Worm (Caenorhabditis elegans) whole organism, young adult: ENCODE measurements around the gene ugt-32.

ENCODE experiments used
- B0035.1 ChIP-seq: sonication (generic microtip); optimal IDR thresholded peaks from 2 replicates; lab custom pipeline; 2016; ENCODE audit warnings: missing genetic modification characterization, mild to moderate bottlenecking, missing compliant biosample characterization, missing genotype, missing genetic modification reagents
- B0261.1 ChIP-seq: sonication (generic microtip); optimal IDR thresholded peaks from 2 replicates; lab custom pipeline; 2016; ENCODE audit warnings: mild to moderate bottlenecking, missing genetic modification characterization, moderate library complexity, missing compliant biosample characterization
- B0336.3 ChIP-seq: fragments of 200-800 bp; sonication (Bioruptor generic); IDR thresholded peaks from 2 replicates; pipeline ENCODE4 v1.3.6; 2022; ENCODE audit warnings: missing genetic modification characterization, missing compliant biosample characterization
- C06A6.2 ChIP-seq: fragments of 200-800 bp; sonication (Bioruptor generic); conservative IDR thresholded peaks from 2 replicates; pipeline ENCODE4 v1.3.6; 2022; ENCODE audit warnings: missing genetic modification characterization, missing compliant biosample characterization
- D2030.7 ChIP-seq: fragments of 200-800 bp; sonication (Bioruptor generic); IDR thresholded peaks from 2 replicates; pipeline ENCODE4 v1.3.6; 2022; ENCODE audit warnings: missing genetic modification reagents, missing genetic modification characterization, missing compliant biosample characterization
- F22D6.2 ChIP-seq: sonication (generic microtip); optimal IDR thresholded peaks from 2 replicates; lab custom pipeline; 2016; ENCODE audit warnings: mild to moderate bottlenecking, missing genetic modification characterization, missing compliant biosample characterization
- F57A8.1 ChIP-seq: fragments of 200-800 bp; sonication (Bioruptor generic); optimal IDR thresholded peaks from 2 replicates; lab custom pipeline; 2018; ENCODE audit warnings: mild to moderate bottlenecking, missing genetic modification characterization, moderate library complexity, missing compliant biosample characterization
- T07F8.4 ChIP-seq: sonication (generic microtip); optimal IDR thresholded peaks from 2 replicates; lab custom pipeline; 2016; ENCODE audit warnings: mild to moderate bottlenecking, missing genetic modification characterization, moderate library complexity, missing compliant biosample characterization
- T26A5.8 ChIP-seq: sonication (generic microtip); optimal IDR thresholded peaks from 2 replicates; lab custom pipeline; 2016; ENCODE audit warnings: missing genetic modification characterization, missing compliant biosample characterization
- ZK185.1 ChIP-seq: sonication (generic microtip); optimal IDR thresholded peaks from 2 replicates; lab custom pipeline; 2016; ENCODE audit warnings: mild to moderate bottlenecking, missing genetic modification characterization, missing compliant biosample characterization; ENCODE audit not compliant: poor library complexity, severe bottlenecking
- aptf-3 ChIP-seq: fragments of 200-800 bp; sonication (Bioruptor generic); IDR thresholded peaks from 2 replicates; pipeline ENCODE4 v1.3.6; 2022; ENCODE audit warnings: missing genetic modification characterization, missing compliant biosample characterization
- atf-7 ChIP-seq: sonication (generic microtip); optimal IDR thresholded peaks from 2 replicates; lab custom pipeline; 2017; ENCODE audit warnings: mild to moderate bottlenecking, missing genetic modification characterization, missing compliant biosample characterization
- attf-5 ChIP-seq: fragments of 200-800 bp; sonication (Bioruptor generic); optimal IDR thresholded peaks from 2 replicates; lab custom pipeline; 2018; ENCODE audit warnings: mild to moderate bottlenecking, missing genetic modification characterization, missing compliant biosample characterization
- bed-2 ChIP-seq: fragments of 200-800 bp; sonication (Bioruptor generic); IDR thresholded peaks from 2 replicates; pipeline ENCODE4 v1.3.6; 2022; ENCODE audit warnings: missing genetic modification reagents, missing genetic modification characterization, missing compliant biosample characterization
- cebp-1 ChIP-seq, 2 experiments: fragments of 200-800 bp in 1 of 2; sonication (Bioruptor generic) in 1 of 2; sonication (generic microtip) in 1 of 2; IDR thresholded peaks in 1 of 2; optimal IDR thresholded peaks in 1 of 2; 2 replicates each; pipeline versions ENCODE4 v1.3.6 to Lab custom; 2017 to 2022; ENCODE audit warnings: missing compliant biosample characterization in 2 of 2, missing genetic modification characterization in 2 of 2, mild to moderate bottlenecking in 1 of 2, missing genetic modification reagents in 1 of 2, moderate library complexity in 1 of 2
- ceh-40 ChIP-seq: fragments of 200-800 bp; sonication (Bioruptor generic); IDR thresholded peaks from 2 replicates; pipeline ENCODE4 v1.3.6; 2022; ENCODE audit warnings: missing genetic modification characterization, missing compliant biosample characterization
- dox-1 ChIP-seq: fragments of 200-800 bp; sonication (Bioruptor generic); IDR thresholded peaks from 2 replicates; pipeline ENCODE4 v1.3.6; 2022; ENCODE audit warnings: missing genetic modification reagents, missing genetic modification characterization, missing compliant biosample characterization
- egl-44 ChIP-seq: fragments of 200-800 bp; sonication (Bioruptor generic); IDR thresholded peaks from 2 replicates; pipeline ENCODE4 v1.3.6; 2022; ENCODE audit warnings: missing genetic modification reagents, missing genetic modification characterization, missing compliant biosample characterization
- hmg-20 ChIP-seq: fragments of 200-800 bp; sonication (Bioruptor generic); IDR thresholded peaks from 2 replicates; pipeline ENCODE4 v1.3.6; 2022; ENCODE audit warnings: missing genetic modification reagents, missing genetic modification characterization, missing compliant biosample characterization
- lag-1 ChIP-seq: fragments of 200-800 bp; sonication (Bioruptor generic); IDR thresholded peaks from 2 replicates; pipeline ENCODE4 v1.3.6; 2022; ENCODE audit warnings: missing genetic modification reagents, missing genetic modification characterization, missing compliant biosample characterization
- let-607 ChIP-seq, 2 experiments: fragments of 200-800 bp in 1 of 2; sonication (Bioruptor generic) in 1 of 2; sonication (generic microtip) in 1 of 2; optimal IDR thresholded peaks; 2 replicates each; lab custom pipeline; 2016 to 2018; ENCODE audit warnings: mild to moderate bottlenecking in 2 of 2, missing compliant biosample characterization in 2 of 2, missing genetic modification characterization in 2 of 2, moderate library complexity in 2 of 2, missing genotype in 1 of 2
- lin-26 ChIP-seq: fragments of 200-800 bp; sonication (Bioruptor generic); IDR thresholded peaks from 2 replicates; pipeline ENCODE4 v1.3.6; 2022; ENCODE audit warnings: missing genetic modification reagents, missing genetic modification characterization, missing compliant biosample characterization
- lsl-1 ChIP-seq: fragments of 200-800 bp; sonication (Bioruptor generic); optimal IDR thresholded peaks from 2 replicates; lab custom pipeline; 2018; ENCODE audit warnings: mild to moderate bottlenecking, missing genetic modification characterization, moderate library complexity, missing compliant biosample characterization
- mcd-1 ChIP-seq: fragments of 200-800 bp; sonication (Bioruptor generic); IDR thresholded peaks from 2 replicates; pipeline ENCODE4 v1.3.6; 2022; ENCODE audit warnings: missing genetic modification reagents, missing genetic modification characterization, missing compliant biosample characterization
- nhr-120 ChIP-seq: fragments of 200-800 bp; sonication (Bioruptor generic); IDR thresholded peaks from 2 replicates; pipeline ENCODE4 v1.3.6; 2022; ENCODE audit warnings: missing genetic modification characterization, missing compliant biosample characterization
- nhr-179 ChIP-seq: sonication (generic microtip); optimal IDR thresholded peaks from 2 replicates; lab custom pipeline; 2016; ENCODE audit warnings: mild to moderate bottlenecking, missing genetic modification characterization, missing compliant biosample characterization
- nhr-27 ChIP-seq: fragments of 200-800 bp; sonication (Bioruptor generic); optimal IDR thresholded peaks from 2 replicates; lab custom pipeline; 2018; ENCODE audit warnings: mild to moderate bottlenecking, missing genetic modification characterization, moderate library complexity, missing compliant biosample characterization
- nhr-80 ChIP-seq: sonication (generic microtip); optimal IDR thresholded peaks from 2 replicates; lab custom pipeline; 2016; ENCODE audit warnings: missing genetic modification characterization, missing compliant biosample characterization
- pha-4 ChIP-seq: fragments of 150-350 bp; sonication (generic microtip); optimal IDR thresholded peaks from 2 replicates; lab custom pipeline; 2014; ENCODE audit warnings: missing biosample characterization, missing genetic modification reagents, missing genetic modification characterization
- rpc-1 ChIP-seq, 2 experiments: fragments of 150-350 bp in 1 of 2; sonication (generic microtip) in 1 of 2; optimal IDR thresholded peaks; 2 replicates each; lab custom pipeline; 2014 to 2018; ENCODE audit warnings: missing biosample characterization in 1 of 2, missing genetic modification characterization in 1 of 2, missing genetic modification reagents in 1 of 2, missing genotype in 1 of 2
- sea-2 ChIP-seq: fragments of 200-800 bp; sonication (Bioruptor generic); IDR thresholded peaks from 2 replicates; pipeline ENCODE4 v1.3.6; 2022; ENCODE audit warnings: missing genetic modification characterization, missing compliant biosample characterization
- snpc-4 ChIP-seq, 5 experiments: fragments of 150-350 bp in 1 of 5; sonication (generic microtip) in 4 of 5; optimal IDR thresholded peaks; 2 replicates each; lab custom pipeline; 2014 to 2018; ENCODE audit warnings: missing genetic modification characterization in 5 of 5, missing biosample characterization in 3 of 5, antibody characterized with exemption in 2 of 5, mild to moderate bottlenecking in 2 of 5, missing compliant biosample characterization in 2 of 5, missing genotype in 2 of 5, moderate library complexity in 2 of 5, missing genetic modification reagents in 1 of 5
- somi-1 ChIP-seq: fragments of 200-800 bp; sonication (Bioruptor generic); optimal IDR thresholded peaks from 2 replicates; lab custom pipeline; 2018; ENCODE audit warnings: mild to moderate bottlenecking, missing genetic modification characterization, missing compliant biosample characterization
- sptf-2 ChIP-seq: fragments of 200-800 bp; sonication (Bioruptor generic); optimal IDR thresholded peaks from 2 replicates; lab custom pipeline; 2018; ENCODE audit warnings: mild to moderate bottlenecking, missing genetic modification characterization, missing compliant biosample characterization
- tbx-9 ChIP-seq: sonication (generic microtip); optimal IDR thresholded peaks from 2 replicates; lab custom pipeline; 2016; ENCODE audit warnings: borderline replicate concordance, missing genetic modification characterization, inconsistent platforms, missing compliant biosample characterization
- tlf-1 ChIP-seq: fragments of 200-800 bp; sonication (Bioruptor generic); optimal IDR thresholded peaks from 2 replicates; lab custom pipeline; 2018; ENCODE audit warnings: mild to moderate bottlenecking, missing genetic modification characterization, missing compliant biosample characterization
- unc-130 ChIP-seq: sonication (generic microtip); optimal IDR thresholded peaks from 2 replicates; lab custom pipeline; 2016; ENCODE audit warnings: missing genetic modification reagents, missing genetic modification characterization, missing compliant biosample characterization
- ztf-18 ChIP-seq: sonication (generic microtip); optimal IDR thresholded peaks from 2 replicates; lab custom pipeline; 2016; ENCODE audit warnings: missing genotype, mild to moderate bottlenecking, missing genetic modification characterization, missing compliant biosample characterization
- ztf-22 ChIP-seq: fragments of 200-800 bp; sonication (Bioruptor generic); optimal IDR thresholded peaks from 2 replicates; lab custom pipeline; 2018; ENCODE audit warnings: mild to moderate bottlenecking, missing genetic modification characterization, moderate library complexity, missing compliant biosample characterization
- ztf-25 ChIP-seq: fragments of 200-800 bp; sonication (Bioruptor generic); IDR thresholded peaks from 2 replicates; pipeline ENCODE4 v1.3.6; 2022; ENCODE audit warnings: missing genetic modification reagents, missing genetic modification characterization, missing compliant biosample characterization
- ztf-28 ChIP-seq: fragments of 200-800 bp; sonication (Bioruptor generic); IDR thresholded peaks from 2 replicates; pipeline ENCODE4 v1.3.6; 2022; ENCODE audit warnings: missing genetic modification reagents, missing genetic modification characterization, missing compliant biosample characterization
- ztf-3 ChIP-seq: fragments of 200-800 bp; sonication (Bioruptor generic); optimal IDR thresholded peaks from 2 replicates; lab custom pipeline; 2018; ENCODE audit warnings: mild to moderate bottlenecking, missing genetic modification characterization, missing compliant biosample characterization

ugt-32 gene

DNA sequence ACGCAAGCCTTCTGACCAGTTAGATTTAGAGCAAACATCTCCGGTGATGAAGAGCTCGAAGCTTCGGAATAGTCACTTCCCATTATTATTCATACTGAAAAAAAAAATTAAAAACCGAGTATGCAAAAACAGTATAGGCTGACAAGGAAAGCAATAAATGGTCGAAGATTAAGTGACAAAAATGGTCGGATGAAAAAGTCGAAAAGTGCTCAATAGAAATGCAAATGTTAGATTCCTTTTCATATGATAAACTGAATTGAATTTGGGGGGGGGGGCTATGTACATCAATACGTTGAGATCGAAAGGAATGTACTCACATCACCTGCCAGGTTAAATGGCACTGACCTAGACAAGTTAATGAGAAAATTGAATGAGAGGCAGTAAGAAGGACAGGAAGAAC is 19.0 kb upstream of the ugt-32 start, which contains the start of gene nhr-187:
nhr-187 (minus strand) TSS at position 101 of the 400 bp plus-strand sequence.
- TF ChIP-seq ztf-25 (GFP tag; lab: Robert Waterston, UW) (no peak), tbx-9 (tag; lab: Kevin White, UChicago) (no peak), rpc-1 (optimal IDR thresholded peaks at IDR 0.05; lab: Kevin White, UChicago) (no peak), rpc-1 (tag; optimal IDR thresholded peaks at IDR 0.05; lab: Kevin White, UChicago) (no peak), unc-130 (GFP tag; lab: Kevin White, UChicago) (no peak), F57A8.1 (GFP tag; lab: Kevin White, UChicago) (no peak), ceh-40 (GFP tag; lab: Robert Waterston, UW) (no peak), ztf-18 (no peak), cebp-1 (GFP tag; IDR thresholded peaks at IDR 0.05; lab: Robert Waterston, UW) (no peak), cebp-1 (tag; optimal IDR thresholded peaks at IDR 0.05; lab: Kevin White, UChicago) (no peak), somi-1 (GFP tag; lab: Kevin White, UChicago) (no peak), snpc-4 (GFP tag; optimal IDR thresholded peaks at IDR 0.05; lab: Kevin White, UChicago) (no peak), snpc-4 (tag; optimal IDR thresholded peaks at IDR 0.05; lab: Kevin White, UChicago) (no peak), lsl-1 (GFP tag; lab: Kevin White, UChicago) (no peak), sptf-2 (no peak), ZK185.1 (no peak), lin-26 (GFP tag; lab: Robert Waterston, UW) (no peak)

DNA sequence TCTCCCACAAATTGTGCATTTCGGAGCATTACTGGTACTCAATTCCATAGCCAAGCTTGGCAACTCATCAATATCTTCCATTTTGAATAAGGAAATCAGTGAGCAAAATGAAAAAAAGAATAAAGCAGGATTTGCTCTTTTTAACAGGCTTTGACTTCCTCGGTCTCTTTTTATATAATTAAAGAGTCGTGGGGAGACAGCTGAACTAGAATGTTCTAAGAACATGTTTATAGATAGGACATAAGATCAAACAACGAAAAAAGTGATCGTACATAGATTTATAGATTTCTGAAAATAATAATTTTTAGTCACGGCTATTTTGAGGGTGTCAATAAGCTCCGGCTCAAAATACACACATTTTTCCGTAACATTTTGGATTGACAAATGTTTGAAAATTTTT is 16.3 kb upstream of the ugt-32 start, which contains the start of gene nhr-189:
nhr-189 (minus strand) TSS at position 121 of the 400 bp plus-strand sequence.
- TF ChIP-seq pha-4 (tag; lab: Kevin White, UChicago): no peak
- no peak for TF ChIP-seq nhr-27
- TF ChIP-seq B0336.3 (GFP tag; lab: Robert Waterston, UW): no peak
- no peak for TF ChIP-seq ztf-28 (GFP tag; lab: Robert Waterston, UW)
- TF ChIP-seq ztf-22 (GFP tag; lab: Kevin White, UChicago): no peak
- no peak for TF ChIP-seq atf-7 (tag; lab: Kevin White, UChicago)
- no peak for TF ChIP-seq sea-2 (GFP tag; lab: Robert Waterston, UW)
- no peak for TF ChIP-seq dox-1 (GFP tag; lab: Robert Waterston, UW)
- TF ChIP-seq T26A5.8 (tag; lab: Kevin White, UChicago): no peak
- no peak for TF ChIP-seq let-607 (tag; optimal IDR thresholded peaks at IDR 0.05; lab: Kevin White, UChicago)
- TF ChIP-seq hmg-20 (GFP tag; lab: Robert Waterston, UW): no peak
- no peak for TF ChIP-seq nhr-80 (tag; lab: Kevin White, UChicago)
- no peak for TF ChIP-seq egl-44 (GFP tag; lab: Robert Waterston, UW)
- no peak for TF ChIP-seq tlf-1 (GFP tag; lab: Kevin White, UChicago)
- no peak for TF ChIP-seq T07F8.4 (tag; lab: Kevin White, UChicago)

DNA sequence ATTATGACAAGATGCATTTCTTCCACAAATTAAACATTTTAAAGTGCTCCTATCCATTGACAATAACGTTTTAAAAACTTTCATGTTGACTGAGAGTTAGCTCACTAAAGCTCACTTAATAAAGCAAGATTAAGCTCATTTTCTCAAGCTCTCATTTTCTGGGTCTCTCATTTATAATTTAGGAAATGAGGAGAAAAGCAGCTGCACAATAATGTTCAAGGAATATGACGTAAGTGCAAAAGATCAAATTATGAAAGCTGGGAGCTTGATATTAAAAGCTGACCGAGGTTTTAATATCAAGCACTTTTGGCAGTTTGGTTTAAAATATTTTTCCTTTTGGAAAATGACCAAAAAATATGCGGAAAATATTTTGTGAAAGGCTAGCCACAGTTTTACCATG is 14.0 kb upstream of the ugt-32 start, which contains the start of gene nhr-188:
nhr-188 (minus strand) TSS at position 84 of the 400 bp plus-strand sequence.
- TF ChIP-seq dox-1 (GFP tag; lab: Robert Waterston, UW) (no peak), aptf-3 (GFP tag; lab: Robert Waterston, UW) (no peak), C06A6.2 (GFP tag; lab: Robert Waterston, UW) (no peak), bed-2 (GFP tag; lab: Robert Waterston, UW) (no peak), nhr-179 (tag; lab: Kevin White, UChicago) (no peak), T26A5.8 (tag; lab: Kevin White, UChicago) (no peak), B0035.1 (tag; lab: Kevin White, UChicago) (no peak), F22D6.2 (tag; lab: Kevin White, UChicago) (no peak), ztf-3 (GFP tag; lab: Kevin White, UChicago) (no peak), attf-5 (GFP tag; lab: Kevin White, UChicago) (no peak), sptf-2 (no peak), mcd-1 (GFP tag; lab: Robert Waterston, UW) (no peak), nhr-27 (no peak), F57A8.1 (GFP tag; lab: Kevin White, UChicago) (no peak), D2030.7 (GFP tag; lab: Robert Waterston, UW) (no peak), atf-7 (tag; lab: Kevin White, UChicago) (no peak), lag-1 (no peak), B0261.1 (tag; lab: Kevin White, UChicago) (no peak), nhr-120 (GFP tag; lab: Robert Waterston, UW) (no peak)
